Worm (Caenorhabditis elegans): ENCODE results near the gene F21G4.3.

Gene F21G4.3

DNA sequence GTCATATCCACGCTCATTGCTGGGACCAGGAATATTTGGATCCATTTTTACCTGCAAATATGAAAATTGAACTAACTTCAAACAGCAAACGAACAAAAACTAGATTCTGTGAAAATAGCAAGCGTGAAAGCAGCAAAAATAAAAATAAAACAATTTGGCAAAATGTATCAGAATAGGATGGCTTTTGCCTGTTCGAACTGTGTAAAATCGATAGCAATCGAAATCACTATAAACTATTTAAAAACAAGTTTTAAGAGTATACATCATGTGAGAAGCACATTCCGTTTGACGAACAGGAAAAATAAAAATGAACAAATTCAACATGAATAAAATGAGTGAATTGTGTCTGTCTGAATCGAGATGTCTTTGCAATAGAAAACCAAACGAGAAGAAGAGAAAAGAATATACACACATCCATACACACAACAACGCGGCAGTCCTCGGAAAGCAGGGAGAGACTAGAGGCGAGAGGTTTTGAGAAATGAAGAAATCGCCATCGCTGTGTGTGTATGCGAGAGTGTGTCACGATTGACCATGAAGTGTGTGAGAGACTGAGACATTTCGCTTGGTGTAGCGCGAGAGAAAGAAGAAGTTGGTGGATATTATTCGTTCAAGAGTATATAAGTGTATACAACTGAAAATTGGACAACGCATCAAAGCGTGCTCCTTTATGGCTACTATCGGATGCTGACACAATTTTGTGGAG lies 4.6 kb downstream of the F21G4.3 start, which contains the start of gene phf-34 (continued):
- TF ChIP-seq egl-27 (tag; optimal IDR thresholded peaks at IDR 0.05) (no peak), nhr-129 (tag; optimal IDR thresholded peaks at IDR 0.05) (peak; percentile 84), nhr-10 (tag; optimal IDR thresholded peaks at IDR 0.05) (no peak), nhr-21 (tag; optimal IDR thresholded peaks at IDR 0.05) (peak; percentile 17), C34F6.9 (tag; optimal IDR thresholded peaks at IDR 0.05) (peak; percentile 65), nhr-25 (tag; optimal IDR thresholded peaks at IDR 0.05) (peak; percentile 49), aly-2 (tag; optimal IDR thresholded peaks at IDR 0.05) (no peak), ceh-16 (tag; optimal IDR thresholded peaks at IDR 0.05) (no peak), ZK546.5 (tag; optimal IDR thresholded peaks at IDR 0.05) (no peak), unc-62 (GFP tag; optimal IDR thresholded peaks at IDR 0.05) (no peak), skn-1 (tag; optimal IDR thresholded peaks at IDR 0.05) (no peak), ztf-11 (tag; optimal IDR thresholded peaks at IDR 0.05) (no peak), snpc-4 (tag; optimal IDR thresholded peaks at IDR 0.05) (no peak), lin-39 (tag; optimal IDR thresholded peaks at IDR 0.05) (no peak), Y55F3AM.14 (GFP tag; optimal IDR thresholded peaks at IDR 0.05) (no peak), peb-1 (tag; optimal IDR thresholded peaks at IDR 0.05) (no peak), R02D3.7 (tag; optimal IDR thresholded peaks at IDR 0.05) (no peak)

DNA sequence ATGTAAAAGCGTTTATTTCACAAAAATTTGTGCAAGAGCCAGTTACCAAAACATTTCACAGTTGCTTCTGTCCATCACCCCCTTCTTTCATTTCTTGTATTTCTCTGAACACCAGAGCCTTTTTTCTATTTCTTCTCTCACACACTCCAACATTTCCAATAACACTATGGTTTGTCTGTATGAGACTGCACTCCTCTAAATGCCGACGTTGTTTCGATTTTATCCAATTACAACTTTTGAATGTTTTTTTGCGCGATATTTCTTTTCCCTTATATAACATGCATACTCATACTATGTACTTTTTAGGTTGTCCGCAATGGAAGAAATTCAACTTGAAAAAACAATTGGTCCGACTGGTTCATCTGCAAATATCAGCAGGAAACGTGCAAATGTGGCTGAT lies 10.9 kb downstream of the F21G4.3 start, which contains the start of gene F21G4.5:
Gene F21G4.5, plus strand, starts transcription at position 301 of the 400 bp plus-strand sequence.
- TF ChIP-seq aly-2 (tag; optimal IDR thresholded peaks at IDR 0.05): no peak
- no peak for TF ChIP-seq gmeb-1 (tag; optimal IDR thresholded peaks at IDR 0.05)
- TF ChIP-seq nhr-12 (tag; optimal IDR thresholded peaks at IDR 0.05): no peak
- no peak for TF ChIP-seq zag-1 (tag; optimal IDR thresholded peaks at IDR 0.05)
- no peak for TF ChIP-seq blmp-1 (tag; optimal IDR thresholded peaks at IDR 0.05; ENCODE audit: insufficient read depth)
- TF ChIP-seq fos-1 (tag; optimal IDR thresholded peaks at IDR 0.05): no peak
- no peak for TF ChIP-seq nhr-237 (tag; optimal IDR thresholded peaks at IDR 0.05)
- no peak for TF ChIP-seq lin-13 (GFP tag; optimal IDR thresholded peaks at IDR 0.05)
- no peak for TF ChIP-seq skn-1 (tag; optimal IDR thresholded peaks at IDR 0.05)
- TF ChIP-seq elt-3 (tag; optimal IDR thresholded peaks at IDR 0.05): no peak
- TF ChIP-seq nhr-10 (tag; optimal IDR thresholded peaks at IDR 0.05): no peak
- no peak for TF ChIP-seq Y55F3AM.14 (GFP tag; optimal IDR thresholded peaks at IDR 0.05)

DNA sequence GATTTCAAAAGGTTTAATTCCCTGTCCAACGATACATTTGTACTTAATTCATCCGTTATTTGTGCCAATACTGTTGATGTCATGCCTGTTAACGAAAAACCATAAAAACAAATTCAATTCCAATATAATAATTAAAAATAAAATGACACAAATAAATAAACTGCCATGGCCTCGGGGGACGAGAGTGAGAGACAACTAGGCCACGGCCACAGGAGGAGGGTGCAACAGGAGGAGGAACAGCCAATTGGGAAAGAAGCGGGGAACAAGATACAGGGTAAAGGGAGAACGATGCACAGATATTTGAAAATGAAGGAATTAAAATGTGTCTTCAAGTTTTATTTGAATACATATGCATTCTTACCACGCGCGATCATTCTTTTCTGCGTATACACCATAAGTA lies 22.4 kb downstream of the F21G4.3 start, which contains the start of gene F21G4.6:
Gene F21G4.6, minus strand, starts transcription at position 87 of the 400 bp plus-strand sequence.
- no peak for TF ChIP-seq egl-27 (tag; optimal IDR thresholded peaks at IDR 0.05)
- no peak for TF ChIP-seq fos-1 (tag; optimal IDR thresholded peaks at IDR 0.05)
- no peak for TF ChIP-seq unc-55 (GFP tag; optimal IDR thresholded peaks at IDR 0.05)
- no peak for TF ChIP-seq blmp-1 (tag; optimal IDR thresholded peaks at IDR 0.05; ENCODE audit: insufficient read depth)
- no peak for TF ChIP-seq ztf-1 (GFP tag; conservative IDR thresholded peaks at IDR 0.05)
- no peak for TF ChIP-seq snpc-4 (tag; optimal IDR thresholded peaks at IDR 0.05)
- no peak for TF ChIP-seq ceh-82 (tag; optimal IDR thresholded peaks at IDR 0.05)
- no peak for TF ChIP-seq lin-11 (tag; optimal IDR thresholded peaks at IDR 0.05)
- no peak for TF ChIP-seq unc-62 (GFP tag; optimal IDR thresholded peaks at IDR 0.05)
- no peak for TF ChIP-seq lsy-2 (tag; optimal IDR thresholded peaks at IDR 0.05)
- no peak for TF ChIP-seq crh-2 (tag; optimal IDR thresholded peaks at IDR 0.05)
- TF ChIP-seq mbf-1 (tag; optimal IDR thresholded peaks at IDR 0.05): no peak
- no peak for TF ChIP-seq mdl-1 (tag; optimal IDR thresholded peaks at IDR 0.05)
- TF ChIP-seq sma-3 (GFP tag; optimal IDR thresholded peaks at IDR 0.05): no peak
- no peak for TF ChIP-seq R02D3.7 (tag; optimal IDR thresholded peaks at IDR 0.05)
- no peak for TF ChIP-seq alr-1 (tag; optimal IDR thresholded peaks at IDR 0.05)
- TF ChIP-seq sma-9 (GFP tag; optimal IDR thresholded peaks at IDR 0.05): no peak
- no peak for TF ChIP-seq sma-9 (tag; optimal IDR thresholded peaks at IDR 0.05)
- no peak for TF ChIP-seq lin-13 (GFP tag; optimal IDR thresholded peaks at IDR 0.05)
- no peak for TF ChIP-seq nhr-11 (tag; optimal IDR thresholded peaks at IDR 0.05)
- TF ChIP-seq C34F6.9 (tag; optimal IDR thresholded peaks at IDR 0.05): no peak

All from whole organism, L2 larva.